1 fruit fly cellular context compared by ENCODE assay signal in the genomic region with DNA sequence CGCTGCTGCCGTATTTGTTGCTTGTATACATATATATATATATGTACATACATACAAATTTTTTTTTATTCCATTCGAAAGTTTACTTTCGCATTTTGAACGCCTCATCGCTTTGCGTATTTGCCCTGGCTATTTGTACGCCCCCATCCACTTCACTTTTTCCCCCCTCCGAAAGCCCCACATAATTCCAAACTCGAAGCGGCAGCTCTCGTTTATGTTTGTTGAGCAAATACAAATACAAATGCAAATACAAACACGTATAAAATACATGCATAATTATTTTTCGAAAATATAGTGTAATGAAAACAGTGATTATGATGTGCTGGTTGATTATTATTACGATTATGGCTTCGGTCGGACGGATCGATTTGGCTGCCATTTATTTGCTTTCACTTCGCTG.
A peak's percentile ranks its signal among the peaks of the same experiment; 100 is the strongest.
TF ChIP-seq lines count a peak whose summit lies in the region.

No protein-coding gene starts in this region.

TF ChIP-seq in whole organism, embryonic, 481 proteins besides CTCF, POLR2A, EP300 and RAD21 (continued from another document and continues in another):
- TF ChIP-seq CG42726 (GFP tag; IDR thresholded peaks at IDR 0.05; lab: Robert Waterston, UW; ENCODE audit: partially characterized antibody) (no peak), tio (GFP tag; optimal IDR thresholded peaks at IDR 0.05; lab: Kevin White, UChicago) (peak; percentile 69), Camta (GFP tag; optimal IDR thresholded peaks at IDR 0.05; lab: Kevin White, UChicago) (peak; percentile 84), CG1602 (GFP tag; optimal IDR thresholded peaks at IDR 0.05; lab: Kevin White, UChicago) (peak; percentile 62), CG12391 (tag; optimal IDR thresholded peaks at IDR 0.05; lab: Kevin White, UChicago) (peak; percentile 85), NfI (GFP tag; optimal IDR thresholded peaks at IDR 0.05; lab: Kevin White, UChicago) (peak; percentile 60), CG34422 (GFP tag; IDR thresholded peaks at IDR 0.05; lab: Robert Waterston, UW) (0 out of 3 replicates have a peak, but pooled peaks have one; percentile 21), toy (GFP tag; IDR thresholded peaks at IDR 0.05; lab: Robert Waterston, UW) (no peak), p53 (GFP tag; optimal IDR thresholded peaks at IDR 0.05; lab: Kevin White, UChicago) (peak; percentile 79), Oli (tag; optimal IDR thresholded peaks at IDR 0.05; lab: Kevin White, UChicago) (peak; percentile 83), nerfin-2 (GFP tag; IDR thresholded peaks at IDR 0.05; lab: Robert Waterston, UW; ENCODE audit: partially characterized antibody) (no peak), salm (tag; optimal IDR thresholded peaks at IDR 0.05; lab: Kevin White, UChicago) (peak; percentile 94), CG17802 (tag; optimal IDR thresholded peaks at IDR 0.05; lab: Kevin White, UChicago) (peak; percentile 87), Hey (tag; optimal IDR thresholded peaks at IDR 0.05; lab: Kevin White, UChicago) (peak; percentile 58), sima (GFP tag; optimal IDR thresholded peaks at IDR 0.05; lab: Kevin White, UChicago) (peak; percentile 49), CG12155 (GFP tag; optimal IDR thresholded peaks at IDR 0.05; lab: Kevin White, UChicago) (peak; percentile 62), BtbVII (GFP tag; optimal IDR thresholded peaks at IDR 0.05; lab: Kevin White, UChicago) (peak; percentile 94), CG34224 (GFP tag; IDR thresholded peaks at IDR 0.05; lab: Robert Waterston, UW; ENCODE audit: partially characterized antibody) (no peak), Scr (GFP tag; IDR thresholded peaks at IDR 0.05; lab: Robert Waterston, UW; ENCODE audit: partially characterized antibody) (no peak), Hmr (GFP tag; optimal IDR thresholded peaks at IDR 0.05; lab: Kevin White, UChicago) (peak; percentile 83), CG3407 (GFP tag; optimal IDR thresholded peaks at IDR 0.05; lab: Kevin White, UChicago) (peak; percentile 97), CG6683 (GFP tag; optimal IDR thresholded peaks at IDR 0.05; lab: Kevin White, UChicago) (peak; percentile 82), CG9817 (tag; optimal IDR thresholded peaks at IDR 0.05; lab: Kevin White, UChicago) (peak; percentile 73), CG31224 (GFP tag; IDR thresholded peaks at IDR 0.05; lab: Robert Waterston, UW) (0 out of 2 replicates have a peak, but pooled peaks have one; percentile 16), Fer3 (tag; optimal IDR thresholded peaks at IDR 0.05; lab: Kevin White, UChicago) (peak; percentile 85), Dad (GFP tag; optimal IDR thresholded peaks at IDR 0.05; lab: Kevin White, UChicago) (peak; percentile 17), bigmax (GFP tag; optimal IDR thresholded peaks at IDR 0.05; lab: Kevin White, UChicago) (peak; percentile 68), amos (GFP tag; IDR thresholded peaks at IDR 0.05; lab: Robert Waterston, UW; ENCODE audit: partially characterized antibody) (no peak), Myb (GFP tag; optimal IDR thresholded peaks at IDR 0.05; lab: Kevin White, UChicago) (peak; percentile 26), Mrtf (GFP tag; IDR thresholded peaks at IDR 0.05; lab: Robert Waterston, UW) (peak; percentile 75; the same call in 2 of the 3 replicates), tap (tag; optimal IDR thresholded peaks at IDR 0.05; lab: Kevin White, UChicago) (peak; percentile 96), Hr39 (optimal IDR thresholded peaks at IDR 0.05; lab: Kevin White, UChicago) (no peak), Sox100B (GFP tag; optimal IDR thresholded peaks at IDR 0.05; lab: Kevin White, UChicago) (peak; percentile 95), danr (GFP tag; IDR thresholded peaks at IDR 0.05; lab: Robert Waterston, UW) (peak; percentile 60), CG9932 (GFP tag; IDR thresholded peaks at IDR 0.05; lab: Robert Waterston, UW) (no peak), CG12942 (GFP tag; optimal IDR thresholded peaks at IDR 0.05; lab: Kevin White, UChicago) (peak; percentile 78), sr (GFP tag; IDR thresholded peaks at IDR 0.05; lab: Robert Waterston, UW) (peak; percentile 77), CG14860 (GFP tag; IDR thresholded peaks at IDR 0.05; lab: Robert Waterston, UW; ENCODE audit: partially characterized antibody) (no peak), Gug (GFP tag; IDR thresholded peaks at IDR 0.05; lab: Robert Waterston, UW) (0 out of 4 replicates have a peak, but pooled peaks have one; percentile 11), CG4617 (GFP tag; optimal IDR thresholded peaks at IDR 0.05; lab: Kevin White, UChicago; ENCODE audit: borderline replicate concordance) (peak; percentile 14), shn (GFP tag; optimal IDR thresholded peaks at IDR 0.05; lab: Kevin White, UChicago) (peak; percentile 14), CG3847 (GFP tag; IDR thresholded peaks at IDR 0.05; lab: Robert Waterston, UW) (no peak), CG5245 (GFP tag; optimal IDR thresholded peaks at IDR 0.05; lab: Kevin White, UChicago) (peak; percentile 83), cg (GFP tag; optimal IDR thresholded peaks at IDR 0.05; lab: Kevin White, UChicago) (peak; percentile 33), CG11560 (tag; IDR thresholded peaks at IDR 0.05; lab: Robert Waterston, UW) (0 out of 3 replicates have a peak, but pooled peaks have one; percentile 30), eyg (GFP tag; optimal IDR thresholded peaks at IDR 0.05; lab: Kevin White, UChicago) (peak; percentile 66), CG9876 (GFP tag; optimal IDR thresholded peaks at IDR 0.05; lab: Kevin White, UChicago) (peak; percentile 44), org-1 (GFP tag; optimal IDR thresholded peaks at IDR 0.05; lab: Kevin White, UChicago) (peak; percentile 90), mld (GFP tag; IDR thresholded peaks at IDR 0.05; lab: Robert Waterston, UW; ENCODE audit: partially characterized antibody) (no peak), lmd (GFP tag; IDR thresholded peaks at IDR 0.05; lab: Robert Waterston, UW) (peak; percentile 44), cwo (GFP tag; optimal IDR thresholded peaks at IDR 0.05; lab: Kevin White, UChicago) (peak; percentile 77), Ets65A (GFP tag; lab: Kevin White, UChicago) (no peak), CG33213 (GFP tag; optimal IDR thresholded peaks at IDR 0.05; lab: Kevin White, UChicago) (peak; percentile 87), Antp (GFP tag; optimal IDR thresholded peaks at IDR 0.05; lab: Kevin White, UChicago) (peak; percentile 51), CG9437 (GFP tag; optimal IDR thresholded peaks at IDR 0.05; lab: Kevin White, UChicago) (peak; percentile 27), crc (GFP tag; optimal IDR thresholded peaks at IDR 0.05; lab: Kevin White, UChicago) (peak; percentile 62), prd (optimal IDR thresholded peaks at IDR 0.05; lab: Kevin White, UChicago) (no peak), prd (GFP tag; IDR thresholded peaks at IDR 0.05; lab: Robert Waterston, UW) (no peak), ac (GFP tag; optimal IDR thresholded peaks at IDR 0.05; lab: Kevin White, UChicago) (peak; percentile 87), sug (tag; optimal IDR thresholded peaks at IDR 0.05; lab: Kevin White, UChicago) (no peak), CG30020 (tag; optimal IDR thresholded peaks at IDR 0.05; lab: Kevin White, UChicago) (no peak), CG6254 (GFP tag; optimal IDR thresholded peaks at IDR 0.05; lab: Kevin White, UChicago) (peak; percentile 85), CG4707 (GFP tag; optimal IDR thresholded peaks at IDR 0.05; lab: Kevin White, UChicago) (peak; percentile 90), YL-1 (GFP tag; optimal IDR thresholded peaks at IDR 0.05; lab: Kevin White, UChicago) (peak; percentile 45), HmgZ (tag; optimal IDR thresholded peaks at IDR 0.05; lab: Kevin White, UChicago) (peak; percentile 75), pita (GFP tag; optimal IDR thresholded peaks at IDR 0.05; lab: Kevin White, UChicago) (no peak), D19A (tag; optimal IDR thresholded peaks at IDR 0.05; lab: Kevin White, UChicago) (peak; percentile 82), bbx (GFP tag; IDR thresholded peaks at IDR 0.05; lab: Robert Waterston, UW; ENCODE audit: partially characterized antibody) (no peak), CG8089 (GFP tag; optimal IDR thresholded peaks at IDR 0.05; lab: Kevin White, UChicago) (peak; percentile 81), lola (GFP tag; optimal IDR thresholded peaks at IDR 0.05; lab: Kevin White, UChicago) (peak in 1 of 3 experiments; percentile 87), CG32772 (GFP tag; IDR thresholded peaks at IDR 0.05; lab: Robert Waterston, UW) (no peak), BEAF-32 (GFP tag; optimal IDR thresholded peaks at IDR 0.05; lab: Kevin White, UChicago) (no peak), CG7556 (GFP tag; optimal IDR thresholded peaks at IDR 0.05; lab: Kevin White, UChicago) (peak; percentile 82), CG17361 (GFP tag; IDR thresholded peaks at IDR 0.05; lab: Robert Waterston, UW) (peak; percentile 90), insv (GFP tag; optimal IDR thresholded peaks at IDR 0.05; lab: Kevin White, UChicago) (peak in 1 of 2 experiments; percentile 13), E2f2 (GFP tag; IDR thresholded peaks at IDR 0.05; lab: Robert Waterston, UW) (peak; percentile 42; the same call in 1 of the 2 replicates), kay (GFP tag; optimal IDR thresholded peaks at IDR 0.05; lab: Kevin White, UChicago) (peak; percentile 75), GATAe (GFP tag; conservative IDR thresholded peaks at IDR 0.05; lab: Robert Waterston, UW) (no peak), CG12769 (tag; optimal IDR thresholded peaks at IDR 0.05; lab: Kevin White, UChicago) (no peak), luna (GFP tag; optimal IDR thresholded peaks at IDR 0.05; lab: Kevin White, UChicago) (no peak), kah (GFP tag; optimal IDR thresholded peaks at IDR 0.05; lab: Kevin White, UChicago) (peak; percentile 82), fd96Cb (tag; optimal IDR thresholded peaks at IDR 0.05; lab: Kevin White, UChicago) (peak; percentile 90), so (GFP tag; IDR thresholded peaks at IDR 0.05; lab: Robert Waterston, UW) (0 out of 3 replicates have a peak, but pooled peaks have one; percentile 67), stc (GFP tag; IDR thresholded peaks at IDR 0.05; lab: Robert Waterston, UW) (peak; percentile 60; the same call in 1 of the 2 replicates), CG13894 (tag; optimal IDR thresholded peaks at IDR 0.05; lab: Kevin White, UChicago) (no peak), CG31388 (GFP tag; optimal IDR thresholded peaks at IDR 0.05; lab: Kevin White, UChicago) (peak; percentile 44), her (GFP tag; optimal IDR thresholded peaks at IDR 0.05; lab: Kevin White, UChicago) (peak; percentile 52), Bgb (GFP tag; IDR thresholded peaks at IDR 0.05; lab: Robert Waterston, UW; ENCODE audit: partially characterized antibody) (no peak), Sox102F (GFP tag; optimal IDR thresholded peaks at IDR 0.05; lab: Kevin White, UChicago) (peak; percentile 96), CkIIα-i1 (GFP tag; IDR thresholded peaks at IDR 0.05; lab: Robert Waterston, UW) (no peak), CG14441 (GFP tag; IDR thresholded peaks at IDR 0.05; lab: Robert Waterston, UW) (peak; percentile 24; the same call in 1 of the 2 replicates), hbn (GFP tag; IDR thresholded peaks at IDR 0.05; lab: Robert Waterston, UW; ENCODE audit: partially characterized antibody) (no peak), CG7928 (GFP tag; optimal IDR thresholded peaks at IDR 0.05; lab: Kevin White, UChicago) (peak; percentile 55), CG4328 (GFP tag; optimal IDR thresholded peaks at IDR 0.05; lab: Kevin White, UChicago) (peak; percentile 70), CG17912 (GFP tag; optimal IDR thresholded peaks at IDR 0.05; lab: Kevin White, UChicago) (peak; percentile 89), CG4424 (GFP tag; optimal IDR thresholded peaks at IDR 0.05; lab: Kevin White, UChicago) (peak; percentile 78), ranshi (GFP tag; IDR thresholded peaks at IDR 0.05; lab: Robert Waterston, UW) (peak; percentile 77), ato (GFP tag; IDR thresholded peaks at IDR 0.05; lab: Robert Waterston, UW; ENCODE audit: partially characterized antibody) (no peak), usp (GFP tag; optimal IDR thresholded peaks at IDR 0.05; lab: Kevin White, UChicago) (no peak), cas (GFP tag; IDR thresholded peaks at IDR 0.05; lab: Robert Waterston, UW) (no peak), CG11723 (GFP tag; optimal IDR thresholded peaks at IDR 0.05; lab: Kevin White, UChicago) (peak; percentile 91), CG3163 (GFP tag; optimal IDR thresholded peaks at IDR 0.05; lab: Kevin White, UChicago) (peak; percentile 52), Dbx (GFP tag; IDR thresholded peaks at IDR 0.05; lab: Robert Waterston, UW) (0 out of 3 replicates have a peak, but pooled peaks have one; percentile 36), Atf6 (GFP tag; IDR thresholded peaks at IDR 0.05; lab: Robert Waterston, UW) (peak; percentile 58; the same call in 1 of the 2 replicates), CG2199 (GFP tag; IDR thresholded peaks at IDR 0.05; lab: Robert Waterston, UW) (peak; percentile 59; the same call in 1 of the 3 replicates), chif (GFP tag; optimal IDR thresholded peaks at IDR 0.05; lab: Kevin White, UChicago) (peak; percentile 74 to 89), Sry-δ (GFP tag; optimal IDR thresholded peaks at IDR 0.05; lab: Kevin White, UChicago) (peak; percentile 46), CG33557 (GFP tag; optimal IDR thresholded peaks at IDR 0.05; lab: Kevin White, UChicago) (peak; percentile 92), Dek (tag; optimal IDR thresholded peaks at IDR 0.05; lab: Kevin White, UChicago) (peak; percentile 85), Lim3 (GFP tag; IDR thresholded peaks at IDR 0.05; lab: Robert Waterston, UW) (no peak), gem (tag; optimal IDR thresholded peaks at IDR 0.05; lab: Kevin White, UChicago) (peak; percentile 93), sisA (GFP tag; IDR thresholded peaks at IDR 0.05; lab: Robert Waterston, UW) (peak; percentile 27; the same call in 1 of the 2 replicates), CG3065 (GFP tag; optimal IDR thresholded peaks at IDR 0.05; lab: Kevin White, UChicago) (peak; percentile 73), CG10321 (GFP tag; IDR thresholded peaks at IDR 0.05; lab: Robert Waterston, UW) (0 out of 2 replicates have a peak, but pooled peaks have one; percentile 28), chn (GFP tag; optimal IDR thresholded peaks at IDR 0.05; lab: Kevin White, UChicago) (peak; percentile 56), CG10267 (tag; optimal IDR thresholded peaks at IDR 0.05; lab: Kevin White, UChicago) (peak; percentile 73), seq (GFP tag; IDR thresholded peaks at IDR 0.05; lab: Robert Waterston, UW) (peak; percentile 67), Oaz (GFP tag; IDR thresholded peaks at IDR 0.05; lab: Robert Waterston, UW) (no peak), tgo (GFP tag; IDR thresholded peaks at IDR 0.05; lab: Robert Waterston, UW) (peak; percentile 56; the same call in 2 of the 3 replicates), dati (GFP tag; IDR thresholded peaks at IDR 0.05; lab: Robert Waterston, UW) (no peak), CG18476 (GFP tag; optimal IDR thresholded peaks at IDR 0.05; lab: Kevin White, UChicago) (peak; percentile 76), CG17186 (GFP tag; optimal IDR thresholded peaks at IDR 0.05; lab: Kevin White, UChicago) (peak; percentile 87), slou (GFP tag; optimal IDR thresholded peaks at IDR 0.05; lab: Kevin White, UChicago) (peak; percentile 73)
